Fruit fly (Drosophila melanogaster) whole organism, embryonic: ENCODE results near the gene aop.

Experiments used
- ATbp ChIP-seq: fragments of 200-800 bp; sonication (Bioruptor generic); optimal IDR thresholded peaks from 2 replicates; lab custom pipeline; 2017; ENCODE audit warnings: missing biosample characterization, mild to moderate bottlenecking, missing genetic modification characterization, missing genetic modification reagents
- Aef1 ChIP-seq: fragments of 200-800 bp; sonication (Bioruptor generic); IDR thresholded peaks from 3 replicates; pipeline ENCODE4 v1.3.6; 2022; ENCODE audit warnings: missing biosample characterization, missing genetic modification characterization
- Asciz ChIP-seq: fragments of 200-800 bp; sonication (Bioruptor generic); optimal IDR thresholded peaks from 2 replicates; lab custom pipeline; 2017; ENCODE audit warnings: missing biosample characterization, mild to moderate bottlenecking, missing genetic modification characterization, missing genetic modification reagents
- CG10147 ChIP-seq: fragments of 200-800 bp; sonication (Bioruptor generic); optimal IDR thresholded peaks from 2 replicates; lab custom pipeline; 2019; ENCODE audit warnings: missing biosample characterization, mild to moderate bottlenecking, missing genetic modification characterization, moderate library complexity
- CG1024 ChIP-seq: fragments of 200-800 bp; sonication (Bioruptor generic); IDR thresholded peaks from 2 replicates; pipeline ENCODE4 v1.3.6; 2022; ENCODE audit warnings: missing biosample characterization, missing genetic modification characterization
- CG10267 ChIP-seq: fragments of 200-800 bp; sonication (Bioruptor generic); optimal IDR thresholded peaks from 2 replicates; lab custom pipeline; 2018; ENCODE audit warnings: missing biosample characterization, mild to moderate bottlenecking, missing genetic modification characterization, moderate library complexity
- CG10431 ChIP-seq: fragments of 200-800 bp; sonication (Bioruptor generic); optimal IDR thresholded peaks from 3 replicates; lab custom pipeline; 2018; ENCODE audit warnings: missing biosample characterization, mild to moderate bottlenecking, missing genetic modification characterization
- CG10959 ChIP-seq: fragments of 200-800 bp; sonication (Bioruptor generic); IDR thresholded peaks from 2 replicates; pipeline ENCODE4 v1.3.6; 2022; ENCODE audit warnings: missing biosample characterization, missing genetic modification characterization
- CG11723 ChIP-seq: fragments of 200-800 bp; sonication (Bioruptor generic); optimal IDR thresholded peaks from 2 replicates; lab custom pipeline; 2017; ENCODE audit warnings: missing biosample characterization, mild to moderate bottlenecking, missing genetic modification characterization
- CG15269 ChIP-seq: fragments of 200-800 bp; sonication (Bioruptor generic); optimal IDR thresholded peaks from 2 replicates; lab custom pipeline; 2018; ENCODE audit warnings: missing biosample characterization, mild to moderate bottlenecking, missing genetic modification characterization, moderate library complexity
- CG1529 ChIP-seq: fragments of 200-800 bp; sonication (Bioruptor generic); optimal IDR thresholded peaks from 3 replicates; lab custom pipeline; 2018; ENCODE audit warnings: missing biosample characterization, missing genetic modification characterization
- CG16779 ChIP-seq: fragments of 200-800 bp; sonication (Bioruptor generic); IDR thresholded peaks from 2 replicates; pipeline ENCODE4 v1.3.6; 2022; ENCODE audit warnings: missing biosample characterization, missing genetic modification characterization
- CG17359 ChIP-seq: fragments of 200-800 bp; sonication (Bioruptor generic); optimal IDR thresholded peaks from 3 replicates; lab custom pipeline; 2018; ENCODE audit warnings: missing biosample characterization, mild to moderate bottlenecking, missing genetic modification characterization, moderate library complexity
- CG17912 ChIP-seq: fragments of 200-800 bp; sonication (Bioruptor generic); optimal IDR thresholded peaks from 2 replicates; lab custom pipeline; 2018; ENCODE audit warnings: missing biosample characterization, mild to moderate bottlenecking, missing genetic modification characterization
- CG2712 ChIP-seq: fragments of 200-800 bp; optimal IDR thresholded peaks from 3 replicates; lab custom pipeline; 2019; ENCODE audit warnings: missing biosample characterization, mild to moderate bottlenecking, missing genetic modification characterization, moderate library complexity
- CG4730 ChIP-seq: fragments of 200-800 bp; sonication (Bioruptor generic); IDR thresholded peaks from 2 replicates; pipeline ENCODE4 v1.3.6; 2022; ENCODE audit warnings: missing biosample characterization, missing genetic modification characterization
- CG6765 ChIP-seq: fragments of 200-800 bp; sonication (Bioruptor generic); optimal IDR thresholded peaks from 3 replicates; lab custom pipeline; 2017; ENCODE audit warnings: missing biosample characterization, mild to moderate bottlenecking, missing genetic modification characterization
- CG6813 ChIP-seq: fragments of 200-800 bp; sonication (Bioruptor generic); optimal IDR thresholded peaks from 2 replicates; lab custom pipeline; 2017; ENCODE audit warnings: missing biosample characterization, missing genetic modification characterization, mild to moderate bottlenecking, moderate library complexity, missing genetic modification reagents
- CG6854 ChIP-seq: fragments of 200-800 bp; sonication (Bioruptor generic); optimal IDR thresholded peaks from 3 replicates; lab custom pipeline; 2017; ENCODE audit warnings: missing biosample characterization, mild to moderate bottlenecking, missing genetic modification characterization
- CG9727 ChIP-seq: fragments of 200-800 bp; sonication (Bioruptor generic); optimal IDR thresholded peaks from 3 replicates; lab custom pipeline; 2017; ENCODE audit warnings: missing biosample characterization, mild to moderate bottlenecking, missing genetic modification characterization
- CG9797 ChIP-seq: fragments of 200-800 bp; sonication (Bioruptor generic); optimal IDR thresholded peaks from 3 replicates; lab custom pipeline; 2018; ENCODE audit warnings: missing biosample characterization, mild to moderate bottlenecking, missing genetic modification characterization
- CTCF ChIP-seq: fragments of 200-800 bp; sonication (Bioruptor generic); optimal IDR thresholded peaks from 2 replicates; lab custom pipeline; 2017; ENCODE audit warnings: missing biosample characterization, mild to moderate bottlenecking, missing genetic modification characterization, moderate library complexity
- Dll ChIP-seq: fragments of 200-800 bp; sonication (Bioruptor generic); IDR thresholded peaks from 4 replicates; pipeline ENCODE4 v1.3.6; 2022; ENCODE audit warnings: missing biosample characterization, missing genetic modification characterization; ENCODE audit not compliant: partially characterized antibody
- Dp ChIP-seq: fragments of 200-800 bp; sonication (Bioruptor generic); optimal IDR thresholded peaks from 2 replicates; lab custom pipeline; 2018; ENCODE audit warnings: missing biosample characterization, mild to moderate bottlenecking, missing genetic modification characterization, moderate library complexity
- Drgx ChIP-seq: fragments of 200-800 bp; sonication (Bioruptor generic); IDR thresholded peaks from 2 replicates; pipeline ENCODE4 v1.3.6; 2022; ENCODE audit warnings: missing biosample characterization, missing genetic modification characterization
- E2f2 ChIP-seq: fragments of 200-800 bp; sonication (Bioruptor generic); IDR thresholded peaks from 2 replicates; pipeline ENCODE4 v1.3.6; 2022; ENCODE audit warnings: missing biosample characterization, missing genetic modification characterization
- Gug ChIP-seq: fragments of 200-800 bp; sonication (Bioruptor generic); IDR thresholded peaks from 4 replicates; pipeline ENCODE4 v1.3.6; 2022; ENCODE audit warnings: missing biosample characterization, missing genetic modification characterization
- HmgZ ChIP-seq: fragments of 200-800 bp; sonication (Bioruptor generic); optimal IDR thresholded peaks from 2 replicates; lab custom pipeline; 2018; ENCODE audit warnings: missing biosample characterization, mild to moderate bottlenecking, missing genetic modification characterization
- Mrtf ChIP-seq: fragments of 200-800 bp; sonication (Bioruptor generic); IDR thresholded peaks from 3 replicates; pipeline ENCODE4 v1.3.6; 2022; ENCODE audit warnings: missing biosample characterization, missing genetic modification characterization
- Rx ChIP-seq: fragments of 200-800 bp; sonication (Bioruptor generic); IDR thresholded peaks from 2 replicates; pipeline ENCODE4 v1.3.6; 2022; ENCODE audit warnings: missing biosample characterization, missing genetic modification characterization
- Spps ChIP-seq: fragments of 200-800 bp; sonication (Bioruptor generic); optimal IDR thresholded peaks from 2 replicates; lab custom pipeline; 2018; ENCODE audit warnings: missing biosample characterization, mild to moderate bottlenecking, missing genetic modification characterization
- Sry-β ChIP-seq: fragments of 200-800 bp; sonication (Bioruptor generic); optimal IDR thresholded peaks from 2 replicates; lab custom pipeline; 2018; ENCODE audit warnings: missing biosample characterization, mild to moderate bottlenecking, missing genetic modification characterization, moderate library complexity
- Sry-δ ChIP-seq: fragments of 200-800 bp; sonication (Bioruptor generic); optimal IDR thresholded peaks from 2 replicates; lab custom pipeline; 2016; ENCODE audit warnings: missing biosample characterization, missing genetic modification characterization
- Stat92E ChIP-seq, 3 experiments: fragments of >200 bp in 2 of 3; fragments of 200-800 bp in 1 of 3; sonication (Bioruptor generic) in 1 of 3; optimal IDR thresholded peaks; 2 replicates each; lab custom pipeline; 2017 to 2019; ENCODE audit warnings: missing biosample characterization in 3 of 3, missing genetic modification characterization in 3 of 3, mild to moderate bottlenecking in 1 of 3, moderate library complexity in 1 of 3
- YL-1 ChIP-seq: fragments of 200-800 bp; sonication (Bioruptor generic); optimal IDR thresholded peaks from 3 replicates; lab custom pipeline; 2017; ENCODE audit warnings: missing biosample characterization, mild to moderate bottlenecking, missing genetic modification characterization
- croc ChIP-seq: fragments of 200-800 bp; sonication (Bioruptor generic); conservative IDR thresholded peaks from 3 replicates; pipeline ENCODE4 v1.3.6; 2022; ENCODE audit warnings: missing biosample characterization, missing genetic modification characterization
- da ChIP-seq: fragments of 200-800 bp; sonication (Bioruptor generic); optimal IDR thresholded peaks from 2 replicates; lab custom pipeline; 2016; ENCODE audit warnings: missing biosample characterization, missing genetic modification characterization
- dati ChIP-seq: fragments of 200-800 bp; sonication (Bioruptor generic); IDR thresholded peaks from 2 replicates; pipeline ENCODE4 v1.3.6; 2022; ENCODE audit warnings: missing biosample characterization, missing genetic modification characterization
- ewg ChIP-seq: fragments of 200-800 bp; sonication (Bioruptor generic); optimal IDR thresholded peaks from 3 replicates; lab custom pipeline; 2017; ENCODE audit warnings: mild to moderate bottlenecking, missing biosample characterization, missing genetic modification reagents, missing genetic modification characterization
- fd96Cb ChIP-seq: fragments of 200-800 bp; sonication (Bioruptor generic); optimal IDR thresholded peaks from 2 replicates; lab custom pipeline; 2018; ENCODE audit warnings: missing biosample characterization, mild to moderate bottlenecking, missing genetic modification characterization, moderate library complexity
- gsb-n ChIP-seq: fragments of 200-800 bp; sonication (Bioruptor generic); optimal IDR thresholded peaks from 3 replicates; lab custom pipeline; 2018; ENCODE audit warnings: missing biosample characterization, mild to moderate bottlenecking, missing genetic modification characterization
- jumu ChIP-seq: fragments of 200-800 bp; sonication (Bioruptor generic); optimal IDR thresholded peaks from 3 replicates; lab custom pipeline; 2016; ENCODE audit warnings: missing biosample characterization, missing genetic modification characterization
- kah ChIP-seq: fragments of 200-800 bp; sonication (Bioruptor generic); optimal IDR thresholded peaks from 2 replicates; lab custom pipeline; 2018; ENCODE audit warnings: missing biosample characterization, mild to moderate bottlenecking, missing genetic modification characterization
- lov ChIP-seq, 2 experiments: fragments of 200-800 bp in 1 of 2; fragments of >200 bp in 1 of 2; sonication (Bioruptor generic) in 1 of 2; IDR thresholded peaks in 1 of 2; optimal IDR thresholded peaks in 1 of 2; 2 replicates in 1 of 2; 3 replicates in 1 of 2; pipeline versions ENCODE4 v1.3.6 to Lab custom; 2017 to 2022; ENCODE audit warnings: missing biosample characterization in 1 of 2, missing genetic modification characterization in 1 of 2
- prd ChIP-seq, 3 experiments: fragments of >200 bp in 2 of 3; fragments of 200-800 bp in 1 of 3; sonication (Bioruptor generic) in 1 of 3; optimal IDR thresholded peaks in 2 of 3; IDR thresholded peaks in 1 of 3; 2 replicates in 2 of 3; 3 replicates in 1 of 3; pipeline versions ENCODE4 v1.3.6 to Lab custom; 2017 to 2022; ENCODE audit warnings: missing biosample characterization in 1 of 3, missing genetic modification characterization in 1 of 3
- pum ChIP-seq: fragments of 200-800 bp; sonication (Bioruptor generic); optimal IDR thresholded peaks from 2 replicates; lab custom pipeline; 2016; ENCODE audit warnings: missing biosample characterization, missing genetic modification characterization
- ranshi ChIP-seq: fragments of 200-800 bp; sonication (Bioruptor generic); IDR thresholded peaks from 2 replicates; pipeline ENCODE4 v1.3.6; 2022; ENCODE audit warnings: missing biosample characterization, missing genetic modification characterization
- slp2 ChIP-seq: fragments of 200-800 bp; sonication (Bioruptor generic); optimal IDR thresholded peaks from 2 replicates; lab custom pipeline; 2016; ENCODE audit warnings: missing biosample characterization, missing genetic modification characterization
- so ChIP-seq: fragments of 200-800 bp; sonication (Bioruptor generic); IDR thresholded peaks from 3 replicates; pipeline ENCODE4 v1.3.6; 2022; ENCODE audit warnings: missing biosample characterization, missing genetic modification characterization
- twi ChIP-seq: fragments of 200-800 bp; optimal IDR thresholded peaks from 2 replicates; lab custom pipeline; 2019; ENCODE audit warnings: missing biosample characterization, mild to moderate bottlenecking, missing genetic modification characterization, moderate library complexity

aop gene

DNA sequence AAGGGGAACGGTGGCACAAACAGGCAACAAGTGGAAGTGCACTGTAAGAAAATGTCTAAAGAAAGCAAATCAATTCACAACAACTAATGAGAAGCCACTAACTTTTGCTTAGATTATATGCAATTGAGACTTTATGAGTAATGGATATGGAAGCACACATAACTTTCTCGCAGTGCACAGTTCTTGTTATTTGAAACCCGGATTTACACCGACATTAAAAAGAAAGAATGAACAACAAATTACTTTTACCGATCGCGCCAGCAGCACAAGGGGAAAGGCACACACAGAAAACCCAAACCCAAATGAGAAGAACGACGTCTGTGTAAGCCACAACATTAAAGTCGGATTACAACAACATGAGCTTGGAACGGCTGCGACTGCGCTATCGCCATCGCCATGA is 10.5 kb upstream of the aop start (continued):
- TF ChIP-seq Sry-δ (GFP tag; lab: Kevin White, UChicago) (peak; percentile 15), Sry-β (GFP tag; lab: Kevin White, UChicago) (peak; percentile 39), ATbp (GFP tag; lab: Kevin White, UChicago) (peak; percentile 62), kah (peak; percentile 32), Asciz (GFP tag; lab: Kevin White, UChicago) (peak; percentile 14), CG6813 (peak; percentile 35), CG10267 (tag; lab: Kevin White, UChicago) (peak; percentile 76), CG10431 (peak; percentile 65), lov (optimal IDR thresholded peaks at IDR 0.05; lab: Kevin White, UChicago) (no peak), lov (GFP tag; IDR thresholded peaks at IDR 0.05; lab: Robert Waterston, UW) (peak; percentile 23; the same call in 1 of the 3 replicates), E2f2 (GFP tag; lab: Robert Waterston, UW) (0 out of 2 replicates have a peak, but pooled peaks have one; percentile 14), CG1024 (GFP tag; lab: Robert Waterston, UW) (peak; percentile 47; the same call in 1 of the 2 replicates), CG1529 (GFP tag; lab: Kevin White, UChicago) (peak; percentile 66), CG17359 (tag; lab: Kevin White, UChicago) (peak; percentile 62), YL-1 (GFP tag; lab: Kevin White, UChicago) (no peak), Aef1 (no peak), pum (GFP tag; lab: Kevin White, UChicago) (peak; percentile 58), Dp (GFP tag; lab: Kevin White, UChicago) (no peak), CG16779 (GFP tag; lab: Robert Waterston, UW) (no peak), CG9797 (no peak), CG17912 (no peak), twi (tag; lab: Kevin White, UChicago) (peak; percentile 70), Rx (GFP tag; lab: Robert Waterston, UW) (peak; percentile 39; the same call in 1 of the 2 replicates), CG15269 (tag; lab: Kevin White, UChicago) (no peak), CG11723 (peak; percentile 26), croc (GFP tag; lab: Robert Waterston, UW) (peak; percentile 72), da (GFP tag; lab: Kevin White, UChicago) (no peak), gsb-n (tag; lab: Kevin White, UChicago) (peak; percentile 83), slp2 (GFP tag; lab: Kevin White, UChicago) (peak; percentile 59), Mrtf (no peak), Dll (GFP tag; lab: Robert Waterston, UW) (no peak), CG6765 (GFP tag; lab: Kevin White, UChicago) (no peak), HmgZ (tag; lab: Kevin White, UChicago) (no peak), fd96Cb (tag; lab: Kevin White, UChicago) (peak; percentile 76), Gug (GFP tag; lab: Robert Waterston, UW) (peak; percentile 55; the same call in 2 of the 4 replicates), jumu (peak; percentile 59), Stat92E (GFP tag; optimal IDR thresholded peaks at IDR 0.05; lab: Kevin White, UChicago) (peak in 1 of 3 experiments; percentile 93), so (GFP tag; lab: Robert Waterston, UW) (no peak), CG6854 (no peak), CG4730 (GFP tag; lab: Robert Waterston, UW) (0 out of 2 replicates have a peak, but pooled peaks have one; percentile 21), CTCF (no peak), Spps (peak; percentile 89), ranshi (peak; percentile 73; the same call in 1 of the 2 replicates), Drgx (GFP tag; lab: Robert Waterston, UW) (peak; percentile 19; the same call in 1 of the 2 replicates), prd (optimal IDR thresholded peaks at IDR 0.05; lab: Kevin White, UChicago) (no peak), prd (GFP tag; IDR thresholded peaks at IDR 0.05; lab: Robert Waterston, UW) (peak; percentile 82), ewg (GFP tag; lab: Kevin White, UChicago) (peak; percentile 42), CG10147 (GFP tag; lab: Kevin White, UChicago) (no peak), CG2712 (tag; lab: Kevin White, UChicago) (peak; percentile 90), CG10959 (peak; percentile 87), CG9727 (GFP tag; lab: Kevin White, UChicago) (peak; percentile 76), dati (no peak)
